Fruit fly (Drosophila melanogaster) whole organism, prepupa: ENCODE measurements around the gene CG12362.

ENCODE experiments used
- CG10631 ChIP-seq: fragments of 200-800 bp; sonication (Bioruptor generic); optimal IDR thresholded peaks from 2 replicates; lab custom pipeline; 2016; ENCODE audit warnings: missing biosample characterization, missing genetic modification characterization
- CG10669 ChIP-seq: fragments of 200-800 bp; sonication (Bioruptor generic); optimal IDR thresholded peaks from 3 replicates; lab custom pipeline; 2018; ENCODE audit warnings: missing biosample characterization, mild to moderate bottlenecking, missing genetic modification characterization, moderate library complexity
- CG11762 ChIP-seq: fragments of 200-800 bp; sonication (Bioruptor generic); optimal IDR thresholded peaks from 3 replicates; lab custom pipeline; 2016; ENCODE audit warnings: missing biosample characterization, missing genetic modification characterization; ENCODE audit not compliant: insufficient read depth
- CG11902 ChIP-seq: fragments of 200-800 bp; sonication (Bioruptor generic); optimal IDR thresholded peaks from 3 replicates; lab custom pipeline; 2016; ENCODE audit warnings: missing biosample characterization, missing genetic modification characterization
- CG15336 ChIP-seq: fragments of 200-800 bp; sonication (Bioruptor generic); IDR thresholded peaks from 2 replicates; pipeline ENCODE4 v1.3.6; 2022; ENCODE audit warnings: missing biosample characterization, missing genetic modification characterization
- CG1621 ChIP-seq: fragments of 200-800 bp; sonication (Bioruptor generic); optimal IDR thresholded peaks from 3 replicates; lab custom pipeline; 2018; ENCODE audit warnings: missing biosample characterization, mild to moderate bottlenecking, missing genetic modification characterization
- CG16779 ChIP-seq: fragments of 200-800 bp; sonication (Bioruptor generic); optimal IDR thresholded peaks from 3 replicates; lab custom pipeline; 2017; ENCODE audit warnings: missing biosample characterization, mild to moderate bottlenecking, missing genetic modification characterization
- CG32006 ChIP-seq: fragments of 200-800 bp; sonication (Bioruptor generic); optimal IDR thresholded peaks from 3 replicates; lab custom pipeline; 2017; ENCODE audit warnings: missing biosample characterization, mild to moderate bottlenecking, missing genetic modification characterization
- CG34406 ChIP-seq: fragments of 200-800 bp; sonication (Bioruptor generic); optimal IDR thresholded peaks from 3 replicates; lab custom pipeline; 2016; ENCODE audit warnings: missing biosample characterization, missing genetic modification characterization
- CG4318 ChIP-seq: fragments of 200-800 bp; sonication (Bioruptor generic); optimal IDR thresholded peaks from 3 replicates; lab custom pipeline; 2017; ENCODE audit warnings: missing biosample characterization, mild to moderate bottlenecking, missing genetic modification characterization
- CG6163 ChIP-seq: fragments of 200-800 bp; sonication (Bioruptor generic); IDR thresholded peaks from 3 replicates; pipeline ENCODE4 v1.3.6; 2022; ENCODE audit warnings: missing biosample characterization, missing genetic modification characterization
- CG6276 ChIP-seq: fragments of 200-800 bp; sonication (Bioruptor generic); optimal IDR thresholded peaks from 2 replicates; lab custom pipeline; 2017; ENCODE audit warnings: missing biosample characterization, mild to moderate bottlenecking, missing genetic modification characterization
- CG6792 ChIP-seq: fragments of 200-800 bp; sonication (Bioruptor generic); optimal IDR thresholded peaks from 3 replicates; lab custom pipeline; 2016; ENCODE audit warnings: missing biosample characterization, missing genetic modification characterization
- CG6808 ChIP-seq: fragments of 200-800 bp; sonication (Bioruptor generic); optimal IDR thresholded peaks from 3 replicates; lab custom pipeline; 2017; ENCODE audit warnings: missing biosample characterization, missing genetic modification characterization, mild to moderate bottlenecking, moderate library complexity, missing genetic modification reagents
- CG6854 ChIP-seq: fragments of 200-800 bp; sonication (Bioruptor generic); optimal IDR thresholded peaks from 2 replicates; lab custom pipeline; 2017; ENCODE audit warnings: missing biosample characterization, mild to moderate bottlenecking, missing genetic modification characterization
- CG7368 ChIP-seq: fragments of 200-800 bp; sonication (Bioruptor generic); optimal IDR thresholded peaks from 3 replicates; lab custom pipeline; 2016; ENCODE audit warnings: missing biosample characterization, missing genetic modification characterization
- CG8119 ChIP-seq: fragments of 200-800 bp; sonication (Bioruptor generic); IDR thresholded peaks from 3 replicates; pipeline ENCODE4 v1.3.6; 2022; ENCODE audit warnings: missing biosample characterization, missing genetic modification characterization
- CG8319 ChIP-seq: fragments of 200-800 bp; sonication (Bioruptor generic); optimal IDR thresholded peaks from 3 replicates; lab custom pipeline; 2016; ENCODE audit warnings: missing biosample characterization, missing genetic modification characterization
- CG8632 ChIP-seq: fragments of 200-800 bp; sonication (Bioruptor generic); optimal IDR thresholded peaks from 3 replicates; lab custom pipeline; 2016; ENCODE audit warnings: missing biosample characterization, missing genetic modification characterization
- CG9139 ChIP-seq: fragments of 200-800 bp; sonication (Bioruptor generic); optimal IDR thresholded peaks from 3 replicates; lab custom pipeline; 2017; ENCODE audit warnings: missing biosample characterization, mild to moderate bottlenecking, missing genetic modification characterization
- Eip75B ChIP-seq: fragments of 200-800 bp; sonication (Bioruptor generic); optimal IDR thresholded peaks from 3 replicates; lab custom pipeline; 2016; ENCODE audit warnings: missing biosample characterization, missing genetic modification characterization
- Eip78C ChIP-seq: fragments of 200-800 bp; sonication (Bioruptor generic); peaks from one replicate; lab custom pipeline; 2016; ENCODE audit warnings: missing biosample characterization, missing genetic modification characterization
- Ets21C ChIP-seq: fragments of 200-800 bp; sonication (Bioruptor generic); optimal IDR thresholded peaks from 3 replicates; lab custom pipeline; 2016; ENCODE audit warnings: missing biosample characterization, missing genetic modification characterization
- Ets96B ChIP-seq: fragments of 200-800 bp; optimal IDR thresholded peaks from 2 replicates; lab custom pipeline; 2019; ENCODE audit warnings: missing biosample characterization, mild to moderate bottlenecking, missing genetic modification characterization, moderate library complexity
- Gug ChIP-seq: fragments of 200-800 bp; sonication (Bioruptor generic); IDR thresholded peaks from 2 replicates; pipeline ENCODE4 v1.3.6; 2022; ENCODE audit warnings: missing biosample characterization, missing genetic modification characterization
- Hr38 ChIP-seq: sonication (Bioruptor generic); optimal IDR thresholded peaks from 2 replicates; lab custom pipeline; 2016; ENCODE audit warnings: missing biosample characterization, missing genetic modification characterization
- Hr39 ChIP-seq: fragments of 200-800 bp; sonication (Bioruptor generic); optimal IDR thresholded peaks from 2 replicates; lab custom pipeline; 2016; ENCODE audit warnings: missing biosample characterization, missing genetic modification characterization
- Hr4 ChIP-seq: fragments of 200-800 bp; sonication (Bioruptor generic); optimal IDR thresholded peaks from 3 replicates; lab custom pipeline; 2016; ENCODE audit warnings: missing biosample characterization, missing genetic modification characterization
- Sox102F ChIP-seq: fragments of 200-800 bp; sonication (Bioruptor generic); optimal IDR thresholded peaks from 2 replicates; lab custom pipeline; 2016; ENCODE audit warnings: missing biosample characterization, mild to moderate bottlenecking, missing genetic modification characterization
- Sox14 ChIP-seq: fragments of 200-800 bp; sonication (Bioruptor generic); optimal IDR thresholded peaks from 3 replicates; lab custom pipeline; 2016; ENCODE audit warnings: missing biosample characterization, missing genetic modification characterization
- Sox15 ChIP-seq: fragments of 200-800 bp; sonication (Bioruptor generic); optimal IDR thresholded peaks from 3 replicates; lab custom pipeline; 2016; ENCODE audit warnings: missing biosample characterization, missing genetic modification characterization
- achi ChIP-seq: fragments of 200-800 bp; sonication (Bioruptor generic); optimal IDR thresholded peaks from 3 replicates; lab custom pipeline; 2016; ENCODE audit warnings: missing biosample characterization, missing genetic modification characterization
- acj6 ChIP-seq: fragments of 200-800 bp; sonication (Bioruptor generic); optimal IDR thresholded peaks from 3 replicates; lab custom pipeline; 2016; ENCODE audit warnings: missing biosample characterization, missing genetic modification characterization
- cyc ChIP-seq: fragments of 200-800 bp; sonication (Bioruptor generic); optimal IDR thresholded peaks from 3 replicates; lab custom pipeline; 2016; ENCODE audit warnings: missing biosample characterization, missing genetic modification characterization
- eg ChIP-seq: fragments of 200-800 bp; sonication (Bioruptor generic); IDR thresholded peaks from 3 replicates; pipeline ENCODE4 v1.3.6; 2022; ENCODE audit warnings: missing biosample characterization, missing genetic modification characterization
- esn ChIP-seq: fragments of 200-800 bp; sonication (Bioruptor generic); optimal IDR thresholded peaks from 2 replicates; lab custom pipeline; 2016; ENCODE audit warnings: missing biosample characterization, mild to moderate bottlenecking, missing genetic modification characterization, moderate library complexity
- fd59A ChIP-seq: fragments of 200-800 bp; sonication (Bioruptor generic); optimal IDR thresholded peaks from 2 replicates; lab custom pipeline; 2017; ENCODE audit warnings: missing biosample characterization, mild to moderate bottlenecking, missing genetic modification characterization, missing genetic modification reagents
- fkh ChIP-seq: fragments of 200-800 bp; sonication (Bioruptor generic); optimal IDR thresholded peaks from 3 replicates; lab custom pipeline; 2017; ENCODE audit warnings: missing biosample characterization, mild to moderate bottlenecking, missing genetic modification characterization, moderate library complexity
- pdm3 ChIP-seq: fragments of 200-800 bp; sonication (Bioruptor generic); optimal IDR thresholded peaks from 3 replicates; lab custom pipeline; 2016; ENCODE audit warnings: missing biosample characterization, missing genetic modification characterization
- salr ChIP-seq, 2 experiments: fragments of 200-800 bp; sonication (Bioruptor generic); optimal IDR thresholded peaks; 3 replicates each; lab custom pipeline; 2016 to 2018; ENCODE audit warnings: missing biosample characterization in 2 of 2, missing genetic modification characterization in 2 of 2, mild to moderate bottlenecking in 1 of 2
- spab ChIP-seq: fragments of 200-800 bp; sonication (Bioruptor generic); optimal IDR thresholded peaks from 2 replicates; lab custom pipeline; 2017; ENCODE audit warnings: missing biosample characterization, mild to moderate bottlenecking, missing genetic modification characterization, missing genetic modification reagents
- topi ChIP-seq: fragments of 200-800 bp; sonication (Bioruptor generic); optimal IDR thresholded peaks from 3 replicates; lab custom pipeline; 2016; ENCODE audit warnings: missing biosample characterization, missing genetic modification characterization
- vri ChIP-seq: fragments of 200-800 bp; sonication (Bioruptor generic); optimal IDR thresholded peaks from 3 replicates; lab custom pipeline; 2016; ENCODE audit warnings: missing biosample characterization, mild to moderate bottlenecking, missing genetic modification characterization

Gene CG12362

DNA sequence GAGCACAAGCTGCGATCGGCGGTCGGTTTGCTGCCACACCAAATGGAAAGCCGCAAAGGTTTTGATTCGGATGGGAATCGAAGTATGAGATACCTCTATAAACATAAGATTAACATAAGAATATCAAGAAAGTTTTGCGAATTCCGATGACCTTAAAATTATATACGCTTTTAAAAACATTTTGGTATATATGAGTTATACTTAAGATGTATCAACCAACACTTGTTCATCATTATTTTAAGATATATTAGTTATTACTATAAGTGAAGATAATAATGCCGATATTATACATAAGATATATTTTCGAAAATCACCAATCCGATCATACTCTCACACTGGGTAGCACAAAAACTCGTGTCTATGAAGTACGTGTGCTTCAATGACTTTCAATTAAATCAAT lies 16.1 kb downstream of the CG12362 start (continued):
- TF ChIP-seq CG9139 (GFP tag; lab: Kevin White, UChicago): no peak
- peak; percentile 6 for TF ChIP-seq acj6
- no peak for TF ChIP-seq CG16779
- no peak for TF ChIP-seq Sox102F (GFP tag; lab: Kevin White, UChicago)
- no peak for TF ChIP-seq CG11902
- TF ChIP-seq CG6276: peak; percentile 76
- TF ChIP-seq pdm3 (GFP tag; lab: Kevin White, UChicago): no peak
- no peak for TF ChIP-seq CG6163
- TF ChIP-seq CG6792 (GFP tag; lab: Kevin White, UChicago): no peak
- TF ChIP-seq Sox14 (GFP tag; lab: Kevin White, UChicago): no peak
- no peak for TF ChIP-seq Hr38
- TF ChIP-seq CG1621 (tag; lab: Kevin White, UChicago): no peak
- peak; percentile 46 for TF ChIP-seq achi (GFP tag; lab: Kevin White, UChicago)
- TF ChIP-seq Hr39 (GFP tag; lab: Kevin White, UChicago): no peak
- no peak for TF ChIP-seq CG10631
- TF ChIP-seq CG32006 (GFP tag; lab: Kevin White, UChicago): peak; percentile 97
- TF ChIP-seq Ets21C (GFP tag; lab: Kevin White, UChicago): no peak
- TF ChIP-seq CG10669 (GFP tag; lab: Kevin White, UChicago): no peak

DNA sequence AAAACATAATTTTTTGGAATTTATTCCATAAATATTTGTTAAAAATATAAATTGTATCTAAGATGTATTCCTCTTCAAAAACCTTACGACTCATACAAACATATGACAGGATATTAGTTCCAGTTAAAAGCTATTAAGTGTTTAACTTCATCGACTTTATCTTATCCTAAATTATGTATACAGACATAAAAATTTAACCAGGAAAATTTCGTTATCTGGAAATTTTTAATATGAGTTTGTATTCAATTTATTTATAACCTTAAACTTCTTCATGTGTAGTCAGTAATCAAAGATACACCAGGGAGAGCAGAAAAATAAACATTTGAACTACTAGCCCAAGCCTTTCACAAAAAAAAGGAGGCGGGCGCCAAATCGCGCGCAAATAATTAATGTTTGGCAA lies 16.9 kb downstream of the CG12362 start:
- TF ChIP-seq Eip75B (GFP tag; lab: Kevin White, UChicago) (no peak), CG4318 (GFP tag; lab: Kevin White, UChicago) (peak; percentile 6), vri (GFP tag; lab: Kevin White, UChicago) (no peak), Hr4 (GFP tag; lab: Kevin White, UChicago) (peak; percentile 64), CG34406 (GFP tag; lab: Kevin White, UChicago) (no peak), CG1621 (tag; lab: Kevin White, UChicago) (no peak), topi (no peak), acj6 (no peak), CG6854 (GFP tag; lab: Kevin White, UChicago) (no peak), CG6276 (peak; percentile 49), Sox15 (GFP tag; lab: Kevin White, UChicago) (no peak), esn (no peak), CG9139 (GFP tag; lab: Kevin White, UChicago) (no peak), CG7368 (GFP tag; lab: Kevin White, UChicago) (no peak), spab (GFP tag; lab: Kevin White, UChicago) (no peak), CG8119 (GFP tag; lab: Robert Waterston, UW) (peak; percentile 42; the same call in 1 of the 3 replicates), CG15336 (GFP tag; lab: Robert Waterston, UW) (0 out of 2 replicates have a peak, but pooled peaks have one; percentile 12), fd59A (no peak), CG32006 (GFP tag; lab: Kevin White, UChicago) (peak; percentile 63), Sox102F (GFP tag; lab: Kevin White, UChicago) (no peak), CG10631 (no peak), Eip78C (peak; percentile 52), eg (GFP tag; lab: Robert Waterston, UW) (no peak), CG11902 (no peak), cyc (GFP tag; lab: Kevin White, UChicago) (no peak)

DNA sequence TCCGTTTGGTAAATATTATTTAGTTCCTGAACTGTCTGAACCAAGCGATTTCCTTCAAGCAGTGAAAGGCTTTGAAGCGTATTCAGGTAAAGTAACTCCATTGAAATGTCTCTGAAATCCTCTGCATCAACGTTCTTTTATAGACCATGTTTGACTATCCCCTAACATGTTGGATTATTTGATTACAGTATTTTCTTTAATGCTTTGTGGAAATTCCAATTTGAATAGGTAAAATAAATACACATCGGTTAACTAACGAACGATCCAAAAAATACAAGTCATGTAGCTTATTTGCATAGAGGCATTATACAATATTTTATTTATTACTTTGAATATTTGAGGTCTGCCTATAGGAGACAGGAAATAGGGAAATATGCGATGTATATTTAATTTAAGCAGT lies 19.3 kb downstream of the CG12362 start, which contains the start of gene Ir67b:
TSS of gene Ir67b (minus strand) at position 101 of the 400 bp plus-strand sequence.
- TF ChIP-seq CG8632 (GFP tag; lab: Kevin White, UChicago) (no peak), salr (GFP tag; optimal IDR thresholded peaks at IDR 0.05; lab: Kevin White, UChicago) (no peak), Ets96B (tag; lab: Kevin White, UChicago) (no peak), CG11902 (no peak), CG1621 (tag; lab: Kevin White, UChicago) (no peak), CG11762 (GFP tag; lab: Kevin White, UChicago) (no peak), CG6808 (no peak), CG8319 (GFP tag; lab: Kevin White, UChicago) (no peak), CG6163 (no peak), CG4318 (GFP tag; lab: Kevin White, UChicago) (no peak), Gug (GFP tag; lab: Robert Waterston, UW) (no peak), CG10631 (no peak), fkh (GFP tag; lab: Kevin White, UChicago) (no peak)
